Worm (Caenorhabditis elegans): ENCODE data around the gene pelo-1.

Gene pelo-1

DNA sequence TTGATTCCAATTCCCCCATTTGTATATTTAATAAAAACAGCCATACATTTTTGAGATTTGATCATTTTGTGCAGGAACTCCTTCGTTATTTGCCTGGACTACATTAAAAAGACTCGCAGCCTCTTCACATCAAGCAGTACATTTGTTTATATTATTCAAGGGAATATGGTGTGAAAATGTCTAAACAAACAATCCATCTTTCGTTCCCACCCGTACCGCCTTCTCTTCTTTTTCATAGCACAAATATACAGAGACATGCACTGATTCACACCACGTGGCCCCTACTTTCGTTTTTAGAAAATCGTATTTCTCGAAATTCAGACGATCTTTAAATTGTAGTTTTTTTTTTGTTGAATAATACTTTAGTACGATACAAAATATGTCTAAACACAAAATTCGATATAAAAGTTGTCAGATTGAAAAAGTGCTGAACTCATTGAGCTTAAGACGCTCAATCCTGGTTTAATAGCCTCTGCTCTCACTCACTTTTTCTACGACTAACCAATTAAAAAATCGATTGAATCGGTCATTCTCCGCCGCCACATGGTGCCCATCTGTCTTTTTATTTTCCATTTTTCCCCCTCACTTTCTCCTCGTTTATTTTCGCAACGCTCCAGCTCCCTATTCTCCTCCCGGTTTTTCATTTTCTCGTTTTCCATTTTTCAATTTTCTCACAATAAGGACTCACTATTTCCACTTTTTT, 8.6 kb downstream of the pelo-1 start:
- TF ChIP-seq mxl-3 (GFP tag; optimal IDR thresholded peaks at IDR 0.05) (peak; percentile 43), lir-3 (tag; optimal IDR thresholded peaks at IDR 0.05) (no peak), lin-15B (tag; optimal IDR thresholded peaks at IDR 0.05) (no peak), ama-1 (optimal IDR thresholded peaks at IDR 0.05) (peak; percentile 95), ztf-11 (tag; optimal IDR thresholded peaks at IDR 0.05) (no peak), dmd-6 (GFP tag; IDR thresholded peaks at IDR 0.05) (peak; percentile 30; the same call in 1 of the 2 replicates), nhr-42 (GFP tag; IDR thresholded peaks at IDR 0.05) (no peak), zip-11 (GFP tag; IDR thresholded peaks at IDR 0.05) (no peak), ZK337.2 (GFP tag; IDR thresholded peaks at IDR 0.05) (no peak), egl-27 (tag; optimal IDR thresholded peaks at IDR 0.05) (no peak), dmd-9 (GFP tag; IDR thresholded peaks at IDR 0.05) (no peak), nhr-76 (tag; optimal IDR thresholded peaks at IDR 0.05) (peak; percentile 16), daf-12 (tag; optimal IDR thresholded peaks at IDR 0.05) (no peak), ZK546.5 (tag; optimal IDR thresholded peaks at IDR 0.05) (no peak), rbr-2 (tag; optimal IDR thresholded peaks at IDR 0.05) (peak; percentile 43), Y75B8A.6 (GFP tag; IDR thresholded peaks at IDR 0.05) (peak; percentile 56; the same call in 1 of the 2 replicates), egl-43 (GFP tag; IDR thresholded peaks at IDR 0.05) (no peak), nhr-11 (tag; optimal IDR thresholded peaks at IDR 0.05) (no peak), zfp-2 (tag; optimal IDR thresholded peaks at IDR 0.05) (no peak), lim-7 (GFP tag; IDR thresholded peaks at IDR 0.05) (no peak), hlh-30 (tag; optimal IDR thresholded peaks at IDR 0.05; ENCODE audit: insufficient read depth) (peak; percentile 37), snpc-1.2 (GFP tag; IDR thresholded peaks at IDR 0.05) (peak; percentile 71), lsy-2 (tag; optimal IDR thresholded peaks at IDR 0.05) (peak; percentile 10 to 81), F37D6.2 (tag; optimal IDR thresholded peaks at IDR 0.05) (peak; percentile 45), tag-97 (GFP tag; IDR thresholded peaks at IDR 0.05) (no peak), hif-1 (tag; optimal IDR thresholded peaks at IDR 0.05) (peak in 1 of 2 experiments; percentile 63), ceh-82 (tag; optimal IDR thresholded peaks at IDR 0.05) (no peak), pqm-1 (tag; optimal IDR thresholded peaks at IDR 0.05) (peak; percentile 11), ceh-20 (GFP tag; IDR thresholded peaks at IDR 0.05) (peak; percentile 15; the same call in 1 of the 2 replicates), nhr-41 (GFP tag; IDR thresholded peaks at IDR 0.05) (no peak; the same call in 1 of the 2 replicates), nhr-10 (tag; optimal IDR thresholded peaks at IDR 0.05) (no peak), fos-1 (tag; optimal IDR thresholded peaks at IDR 0.05) (no peak), ceh-28 (tag; optimal IDR thresholded peaks at IDR 0.05) (no peak), ztf-7 (tag; optimal IDR thresholded peaks at IDR 0.05) (no peak), dmd-8 (GFP tag; IDR thresholded peaks at IDR 0.05) (0 out of 2 replicates have a peak, but pooled peaks have one; percentile 36), nhr-48 (tag; optimal IDR thresholded peaks at IDR 0.05) (peak; percentile 23), lin-13 (GFP tag; optimal IDR thresholded peaks at IDR 0.05) (peak; percentile 26), nhr-25 (tag; optimal IDR thresholded peaks at IDR 0.05; ENCODE audit: borderline replicate concordance, insufficient read depth) (no peak), lin-39 (tag; optimal IDR thresholded peaks at IDR 0.05) (no peak), ctbp-1 (GFP tag; IDR thresholded peaks at IDR 0.05) (peak; percentile 81), mxl-2 (GFP tag; conservative IDR thresholded peaks at IDR 0.05) (no peak), Y105C5A.15 (GFP tag; IDR thresholded peaks at IDR 0.05) (peak; percentile 66; the same call in 1 of the 2 replicates), zfp-3 (GFP tag; conservative IDR thresholded peaks at IDR 0.05) (peak; percentile 95), duxl-1 (tag; optimal IDR thresholded peaks at IDR 0.05; ENCODE audit: poor library complexity) (peak; percentile 42), spr-3 (GFP tag; optimal IDR thresholded peaks at IDR 0.05) (peak; percentile 72), aly-2 (tag; optimal IDR thresholded peaks at IDR 0.05) (no peak), gei-8 (GFP tag; optimal IDR thresholded peaks at IDR 0.05) (peak; percentile 15), F26F4.8 (GFP tag; conservative IDR thresholded peaks at IDR 0.05) (no peak), set-16 (GFP tag; IDR thresholded peaks at IDR 0.05) (no peak), mdl-1 (tag; optimal IDR thresholded peaks at IDR 0.05) (peak in 1 of 2 experiments; percentile 15)
